Fruit fly (Drosophila melanogaster): Measurements from ENCODE around the gene CG4080.

CG4080 gene

dm6 chr3L:9373374-9374004 lies 25.5 kb downstream of the CG4080 start (continued):
- TF ChIP-seq CG8944 (GFP tag; optimal IDR thresholded peaks at IDR 0.05) (no peak), sd (tag; optimal IDR thresholded peaks at IDR 0.05) (peak; percentile 66), CG11093 (GFP tag; IDR thresholded peaks at IDR 0.05) (peak; percentile 53; the same call in 1 of the 3 replicates), croc (GFP tag; conservative IDR thresholded peaks at IDR 0.05) (no peak; the same call in 2 of the 3 replicates), Hsf (GFP tag; optimal IDR thresholded peaks at IDR 0.05) (peak; percentile 48), CG3847 (GFP tag; IDR thresholded peaks at IDR 0.05) (0 out of 2 replicates have a peak, but pooled peaks have one; percentile 20), Hmx (GFP tag; optimal IDR thresholded peaks at IDR 0.05) (peak; percentile 27), ems (GFP tag; optimal IDR thresholded peaks at IDR 0.05) (no peak), lilli (GFP tag; optimal IDR thresholded peaks at IDR 0.05) (peak; percentile 26), kni (GFP tag; optimal IDR thresholded peaks at IDR 0.05) (no peak), ttk (GFP tag; IDR thresholded peaks at IDR 0.05) (no peak), ase (GFP tag; IDR thresholded peaks at IDR 0.05) (peak; percentile 51; the same call in 1 of the 3 replicates), Stat92E (GFP tag; optimal IDR thresholded peaks at IDR 0.05) (peak in 1 of 3 experiments; percentile 36), CG15011 (GFP tag; optimal IDR thresholded peaks at IDR 0.05) (peak; percentile 21), CG2129 (GFP tag; IDR thresholded peaks at IDR 0.05; ENCODE audit: partially characterized antibody) (peak; percentile 23; the same call in 1 of the 2 replicates), CG16815 (GFP tag; optimal IDR thresholded peaks at IDR 0.05) (no peak), twi (tag; optimal IDR thresholded peaks at IDR 0.05) (no peak), her (GFP tag; optimal IDR thresholded peaks at IDR 0.05) (no peak), CG33213 (GFP tag; optimal IDR thresholded peaks at IDR 0.05) (no peak), HLH54F (GFP tag; optimal IDR thresholded peaks at IDR 0.05) (no peak), gt (GFP tag; IDR thresholded peaks at IDR 0.05) (no peak), sqz (GFP tag; optimal IDR thresholded peaks at IDR 0.05) (no peak), BtbVII (GFP tag; optimal IDR thresholded peaks at IDR 0.05) (peak; percentile 73), CG7839 (tag; optimal IDR thresholded peaks at IDR 0.05) (peak; percentile 75), ara (GFP tag; IDR thresholded peaks at IDR 0.05) (peak; percentile 66; the same call in 1 of the 2 replicates), CG2712 (tag; optimal IDR thresholded peaks at IDR 0.05) (peak; percentile 72), tll (GFP tag; optimal IDR thresholded peaks at IDR 0.05) (no peak), CG10366 (GFP tag; IDR thresholded peaks at IDR 0.05) (peak; percentile 49), crp (GFP tag; optimal IDR thresholded peaks at IDR 0.05) (no peak), salm (tag; optimal IDR thresholded peaks at IDR 0.05) (peak; percentile 31), CG1792 (GFP tag; optimal IDR thresholded peaks at IDR 0.05) (no peak), Scr (GFP tag; IDR thresholded peaks at IDR 0.05; ENCODE audit: partially characterized antibody) (no peak), Dll (GFP tag; IDR thresholded peaks at IDR 0.05; ENCODE audit: partially characterized antibody) (peak; percentile 62; the same call in 2 of the 4 replicates), sisA (GFP tag; IDR thresholded peaks at IDR 0.05) (peak; percentile 72), phol (tag; optimal IDR thresholded peaks at IDR 0.05) (peak; percentile 68), rib (GFP tag; IDR thresholded peaks at IDR 0.05) (no peak), ac (GFP tag; optimal IDR thresholded peaks at IDR 0.05) (no peak), fd96Cb (tag; optimal IDR thresholded peaks at IDR 0.05) (peak; percentile 61), vfl (GFP tag; optimal IDR thresholded peaks at IDR 0.05) (no peak), CG7987 (GFP tag; optimal IDR thresholded peaks at IDR 0.05) (peak; percentile 6), zfh2 (GFP tag; optimal IDR thresholded peaks at IDR 0.05) (no peak), CG3163 (GFP tag; optimal IDR thresholded peaks at IDR 0.05) (no peak), bab2 (GFP tag; optimal IDR thresholded peaks at IDR 0.05) (peak; percentile 17), CG8290 (GFP tag; optimal IDR thresholded peaks at IDR 0.05) (no peak), CG8290 (tag; optimal IDR thresholded peaks at IDR 0.05) (peak in 1 of 2 experiments; percentile 57), C15 (GFP tag; IDR thresholded peaks at IDR 0.05) (no peak), dimm (GFP tag; IDR thresholded peaks at IDR 0.05) (no peak), CG12071 (GFP tag; optimal IDR thresholded peaks at IDR 0.05) (no peak), GATAe (GFP tag; conservative IDR thresholded peaks at IDR 0.05) (no peak; the same call in 1 of the 2 replicates), CG5953 (GFP tag; IDR thresholded peaks at IDR 0.05) (peak; percentile 69)

Measured in whole organism, embryonic.